Worm (Caenorhabditis elegans) whole organism, midembryonic: ENCODE measurements around the gene F49H12.2.

ENCODE experiments used
- cog-1 ChIP-seq: sonication (generic microtip); optimal IDR thresholded peaks from 2 replicates; lab custom pipeline; 2016; ENCODE audit warnings: missing genetic modification characterization, missing compliant biosample characterization
- flt-1 ChIP-seq: fragments of 200-800 bp; sonication (Bioruptor generic); IDR thresholded peaks from 2 replicates; pipeline ENCODE4 v1.3.6; 2022; ENCODE audit warnings: missing genetic modification characterization, missing compliant biosample characterization
- med-1 ChIP-seq: sonication (generic microtip); optimal IDR thresholded peaks from 2 replicates; lab custom pipeline; 2017; ENCODE audit warnings: missing genetic modification characterization, mild to moderate bottlenecking, missing compliant biosample characterization, antibody characterized with exemption, missing genetic modification reagents; ENCODE audit not compliant: insufficient read depth

DNA sequence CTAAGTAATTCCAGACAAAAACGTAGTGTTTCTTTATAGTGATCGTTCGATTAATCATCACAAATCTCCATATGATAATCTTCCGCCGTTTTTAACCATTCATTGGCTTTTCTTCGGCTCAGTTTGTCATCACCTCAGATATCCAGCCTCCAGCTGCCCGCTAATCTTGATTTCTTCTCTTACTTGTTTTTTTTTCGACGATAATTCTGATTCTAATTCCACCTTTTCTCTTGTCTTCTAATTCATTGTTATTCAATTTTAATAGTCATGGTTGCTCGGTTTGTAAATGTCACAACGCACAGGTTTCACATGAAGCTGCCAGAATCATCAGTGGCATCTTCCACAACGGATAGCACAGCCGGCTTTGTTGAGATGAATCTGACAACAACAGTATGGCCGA, 5.6 kb upstream of the F49H12.2 start, which contains the start of gene F49H12.4:
- TF ChIP-seq cog-1, result no peak
- TF ChIP-seq flt-1 (GFP tag; lab: Robert Waterston, UW), result no peak
- no peak for TF ChIP-seq med-1
